Fruit fly (Drosophila melanogaster) whole organism, embryonic: ENCODE data around the gene mask.

Experiments used
- Antp ChIP-seq: fragments of 200-800 bp; sonication (Bioruptor generic); optimal IDR thresholded peaks from 3 replicates; lab custom pipeline; 2016; ENCODE audit warnings: missing biosample characterization, missing genetic modification characterization
- Atf3 ChIP-seq: fragments of 200-800 bp; sonication (Bioruptor generic); optimal IDR thresholded peaks from 3 replicates; lab custom pipeline; 2016; ENCODE audit warnings: missing biosample characterization, missing genetic modification characterization
- Awh ChIP-seq: fragments of 200-800 bp; sonication (Bioruptor generic); IDR thresholded peaks from 2 replicates; pipeline ENCODE4, ENCODE4 v1.3.6; 2022; ENCODE audit warnings: missing biosample characterization, missing genetic modification characterization
- BEAF-32 ChIP-seq: fragments of 200-800 bp; sonication (Bioruptor generic); optimal IDR thresholded peaks from 3 replicates; lab custom pipeline; 2017; ENCODE audit warnings: missing biosample characterization, missing genetic modification characterization, mild to moderate bottlenecking, moderate library complexity, missing genetic modification reagents
- CG10147 ChIP-seq: fragments of 200-800 bp; sonication (Bioruptor generic); optimal IDR thresholded peaks from 2 replicates; lab custom pipeline; 2019; ENCODE audit warnings: missing biosample characterization, mild to moderate bottlenecking, missing genetic modification characterization, moderate library complexity
- CG12236 ChIP-seq: fragments of 200-800 bp; sonication (Bioruptor generic); optimal IDR thresholded peaks from 2 replicates; lab custom pipeline; 2016; ENCODE audit warnings: missing biosample characterization, missing genetic modification characterization
- CG12744 ChIP-seq: fragments of 200-800 bp; sonication (Bioruptor generic); optimal IDR thresholded peaks from 2 replicates; lab custom pipeline; 2016; ENCODE audit warnings: missing biosample characterization, missing genetic modification characterization
- CG1529 ChIP-seq: fragments of 200-800 bp; sonication (Bioruptor generic); optimal IDR thresholded peaks from 3 replicates; lab custom pipeline; 2018; ENCODE audit warnings: missing biosample characterization, missing genetic modification characterization
- CG17829 ChIP-seq: fragments of 200-800 bp; optimal IDR thresholded peaks from 2 replicates; lab custom pipeline; 2019; ENCODE audit warnings: missing biosample characterization, mild to moderate bottlenecking, missing genetic modification characterization, moderate library complexity
- CG2116 ChIP-seq: fragments of 200-800 bp; sonication (Bioruptor generic); optimal IDR thresholded peaks from 3 replicates; lab custom pipeline; 2018; ENCODE audit warnings: missing biosample characterization, mild to moderate bottlenecking, missing genetic modification characterization
- CG2199 ChIP-seq: fragments of 200-800 bp; sonication (Bioruptor generic); IDR thresholded peaks from 3 replicates; pipeline ENCODE4 v1.3.6; 2022; ENCODE audit warnings: missing biosample characterization, missing genetic modification characterization
- CG34376 ChIP-seq: fragments of 200-800 bp; sonication (Bioruptor generic); optimal IDR thresholded peaks from 2 replicates; lab custom pipeline; 2018; ENCODE audit warnings: missing biosample characterization, mild to moderate bottlenecking, missing genetic modification characterization
- CG4404 ChIP-seq: fragments of 200-800 bp; sonication (Bioruptor generic); IDR thresholded peaks from 2 replicates; pipeline ENCODE4 v1.3.6; 2022; ENCODE audit warnings: missing biosample characterization, missing genetic modification characterization
- CG4707 ChIP-seq: fragments of 200-800 bp; sonication (Bioruptor generic); optimal IDR thresholded peaks from 2 replicates; lab custom pipeline; 2018; ENCODE audit warnings: missing biosample characterization, mild to moderate bottlenecking, missing genetic modification characterization, moderate library complexity
- CG6175 ChIP-seq: fragments of 200-800 bp; sonication (Bioruptor generic); IDR thresholded peaks from 3 replicates; pipeline ENCODE4 v1.3.6; 2022; ENCODE audit warnings: missing biosample characterization, missing genetic modification characterization
- CG7556 ChIP-seq: fragments of 200-800 bp; sonication (Bioruptor generic); optimal IDR thresholded peaks from 2 replicates; lab custom pipeline; 2017; ENCODE audit warnings: missing biosample characterization, mild to moderate bottlenecking, missing genetic modification characterization
- CG9437 ChIP-seq: fragments of 200-800 bp; sonication (Bioruptor generic); optimal IDR thresholded peaks from 2 replicates; lab custom pipeline; 2018; ENCODE audit warnings: missing biosample characterization, mild to moderate bottlenecking, missing genetic modification characterization
- CG9609 ChIP-seq: fragments of 200-800 bp; sonication (Bioruptor generic); optimal IDR thresholded peaks from 3 replicates; lab custom pipeline; 2016; ENCODE audit warnings: missing biosample characterization, missing genetic modification characterization
- CG9876 ChIP-seq: fragments of 200-800 bp; sonication (Bioruptor generic); optimal IDR thresholded peaks from 2 replicates; lab custom pipeline; 2016; ENCODE audit warnings: missing biosample characterization, missing genetic modification characterization
- Camta ChIP-seq: fragments of 200-800 bp; sonication (Bioruptor generic); optimal IDR thresholded peaks from 2 replicates; lab custom pipeline; 2016; ENCODE audit warnings: missing biosample characterization, missing genetic modification characterization
- Dip3 ChIP-seq: fragments of 200-800 bp; sonication (Bioruptor generic); optimal IDR thresholded peaks from 3 replicates; lab custom pipeline; 2016; ENCODE audit warnings: missing biosample characterization, missing genetic modification characterization
- HHEX ChIP-seq: fragments of 200-800 bp; sonication (Bioruptor generic); optimal IDR thresholded peaks from 3 replicates; lab custom pipeline; 2017; ENCODE audit warnings: missing biosample characterization, mild to moderate bottlenecking, missing genetic modification characterization, missing genetic modification reagents
- HLH3B ChIP-seq: fragments of 200-800 bp; sonication (Bioruptor generic); IDR thresholded peaks from 2 replicates; pipeline ENCODE4 v1.3.6; 2022; ENCODE audit warnings: missing biosample characterization, missing genetic modification characterization
- Hr39 ChIP-seq: fragments of >200 bp; optimal IDR thresholded peaks from 2 replicates; lab custom pipeline; 2017
- Lhr ChIP-seq: fragments of 200-800 bp; sonication (Bioruptor generic); optimal IDR thresholded peaks from 3 replicates; lab custom pipeline; 2017; ENCODE audit warnings: mild to moderate bottlenecking, missing biosample characterization, missing genetic modification reagents, missing genetic modification characterization
- Opbp ChIP-seq: fragments of 200-800 bp; sonication (Bioruptor generic); IDR thresholded peaks from 3 replicates; pipeline ENCODE4 v1.3.6; 2022; ENCODE audit warnings: missing biosample characterization, missing genetic modification characterization; ENCODE audit not compliant: partially characterized antibody
- Sin3A ChIP-seq: fragments of >200 bp; optimal IDR thresholded peaks from 2 replicates; lab custom pipeline; 2018
- Usf ChIP-seq: fragments of 200-800 bp; sonication (Bioruptor generic); optimal IDR thresholded peaks from 2 replicates; lab custom pipeline; 2017; ENCODE audit warnings: missing genotype, missing biosample characterization, missing genetic modification characterization
- YL-1 ChIP-seq: fragments of 200-800 bp; sonication (Bioruptor generic); optimal IDR thresholded peaks from 3 replicates; lab custom pipeline; 2017; ENCODE audit warnings: missing biosample characterization, mild to moderate bottlenecking, missing genetic modification characterization
- ab ChIP-seq: fragments of 200-800 bp; sonication (Bioruptor generic); optimal IDR thresholded peaks from 2 replicates; lab custom pipeline; 2016; ENCODE audit warnings: missing biosample characterization, missing genetic modification characterization
- ase ChIP-seq: fragments of 200-800 bp; sonication (Bioruptor generic); IDR thresholded peaks from 3 replicates; pipeline ENCODE4 v1.3.6; 2022; ENCODE audit warnings: missing biosample characterization, missing genetic modification characterization
- bsh ChIP-seq, 2 experiments: fragments of 200-800 bp; sonication (Bioruptor generic); optimal IDR thresholded peaks; 2 replicates each; lab custom pipeline; 2017 to 2018; ENCODE audit warnings: mild to moderate bottlenecking in 2 of 2, missing biosample characterization in 2 of 2, missing genetic modification characterization in 2 of 2, moderate library complexity in 1 of 2
- btn ChIP-seq: fragments of 200-800 bp; sonication (Bioruptor generic); optimal IDR thresholded peaks from 2 replicates; lab custom pipeline; 2016; ENCODE audit warnings: missing biosample characterization, missing genetic modification characterization
- cad ChIP-seq: fragments of >200 bp; optimal IDR thresholded peaks from 2 replicates; lab custom pipeline; 2017; ENCODE audit warnings: missing biosample characterization, missing genetic modification characterization
- cas ChIP-seq: fragments of 200-800 bp; sonication (Bioruptor generic); IDR thresholded peaks from 2 replicates; pipeline ENCODE4 v1.3.6; 2022; ENCODE audit warnings: missing biosample characterization, missing genetic modification characterization
- disco-r ChIP-seq: fragments of 200-800 bp; sonication (Bioruptor generic); optimal IDR thresholded peaks from 2 replicates; lab custom pipeline; 2016; ENCODE audit warnings: missing biosample characterization, missing genetic modification characterization
- fd102C ChIP-seq: fragments of 200-800 bp; sonication (Bioruptor generic); optimal IDR thresholded peaks from 2 replicates; lab custom pipeline; 2018; ENCODE audit warnings: missing biosample characterization, mild to moderate bottlenecking, missing genetic modification characterization, moderate library complexity
- fru ChIP-seq: fragments of >200 bp; optimal IDR thresholded peaks from 2 replicates; lab custom pipeline; 2017
- jigr1 ChIP-seq: fragments of 200-800 bp; sonication (Bioruptor generic); IDR thresholded peaks from 3 replicates; pipeline ENCODE4 v1.3.6; 2022; ENCODE audit warnings: missing biosample characterization, missing genetic modification characterization
- ken ChIP-seq: fragments of 200-800 bp; sonication (Bioruptor generic); IDR thresholded peaks from 3 replicates; pipeline ENCODE4 v1.3.6; 2022; ENCODE audit warnings: missing biosample characterization, missing genetic modification characterization
- lilli ChIP-seq: fragments of 200-800 bp; sonication (Bioruptor generic); optimal IDR thresholded peaks from 3 replicates; lab custom pipeline; 2016; ENCODE audit warnings: missing biosample characterization, missing genetic modification characterization
- nom ChIP-seq: fragments of 200-800 bp; sonication (Bioruptor generic); optimal IDR thresholded peaks from 2 replicates; lab custom pipeline; 2017; ENCODE audit warnings: missing biosample characterization, missing genetic modification characterization, mild to moderate bottlenecking, moderate library complexity, missing genetic modification reagents
- pho ChIP-seq: fragments of 200-800 bp; sonication (Bioruptor generic); optimal IDR thresholded peaks from 2 replicates; lab custom pipeline; 2016; ENCODE audit warnings: missing biosample characterization, missing genetic modification characterization
- pnt ChIP-seq: fragments of 200-800 bp; sonication (Bioruptor generic); optimal IDR thresholded peaks from 3 replicates; lab custom pipeline; 2016; ENCODE audit warnings: missing biosample characterization, missing genetic modification characterization
- pum ChIP-seq: fragments of 200-800 bp; sonication (Bioruptor generic); optimal IDR thresholded peaks from 2 replicates; lab custom pipeline; 2016; ENCODE audit warnings: missing biosample characterization, missing genetic modification characterization
- pzg ChIP-seq: fragments of 200-800 bp; sonication (Bioruptor generic); optimal IDR thresholded peaks from 3 replicates; lab custom pipeline; 2018; ENCODE audit warnings: missing biosample characterization, mild to moderate bottlenecking, missing genetic modification characterization, moderate library complexity
- sima ChIP-seq: fragments of 200-800 bp; sonication (Bioruptor generic); optimal IDR thresholded peaks from 2 replicates; lab custom pipeline; 2016; ENCODE audit warnings: missing biosample characterization, missing genetic modification characterization
- sisA ChIP-seq: fragments of 200-800 bp; sonication (Bioruptor generic); IDR thresholded peaks from 2 replicates; pipeline ENCODE4 v1.3.6; 2022; ENCODE audit warnings: missing biosample characterization, missing genetic modification characterization
- sr ChIP-seq: fragments of 200-800 bp; sonication (Bioruptor generic); IDR thresholded peaks from 3 replicates; pipeline ENCODE4 v1.3.6; 2022; ENCODE audit warnings: missing biosample characterization, missing genetic modification characterization
- ssp ChIP-seq: fragments of 200-800 bp; sonication (Bioruptor generic); IDR thresholded peaks from 2 replicates; pipeline ENCODE4 v1.3.6; 2022; ENCODE audit warnings: missing biosample characterization, missing genetic modification characterization
- stc ChIP-seq: fragments of 200-800 bp; sonication (Bioruptor generic); IDR thresholded peaks from 2 replicates; pipeline ENCODE4 v1.3.6; 2022; ENCODE audit warnings: missing biosample characterization, missing genetic modification characterization
- tio ChIP-seq: fragments of 200-800 bp; sonication (Bioruptor generic); optimal IDR thresholded peaks from 2 replicates; lab custom pipeline; 2017; ENCODE audit warnings: missing biosample characterization, missing genetic modification characterization, inconsistent platforms
- tup ChIP-seq: fragments of 200-800 bp; sonication (Bioruptor generic); optimal IDR thresholded peaks from 2 replicates; lab custom pipeline; 2016; ENCODE audit warnings: missing biosample characterization, mild to moderate bottlenecking, missing genetic modification characterization, moderate library complexity
- z ChIP-seq: fragments of 200-800 bp; sonication (Bioruptor generic); IDR thresholded peaks from 3 replicates; pipeline ENCODE4 v1.3.6; 2022; ENCODE audit warnings: missing biosample characterization, missing genetic modification characterization

Gene mask

DNA sequence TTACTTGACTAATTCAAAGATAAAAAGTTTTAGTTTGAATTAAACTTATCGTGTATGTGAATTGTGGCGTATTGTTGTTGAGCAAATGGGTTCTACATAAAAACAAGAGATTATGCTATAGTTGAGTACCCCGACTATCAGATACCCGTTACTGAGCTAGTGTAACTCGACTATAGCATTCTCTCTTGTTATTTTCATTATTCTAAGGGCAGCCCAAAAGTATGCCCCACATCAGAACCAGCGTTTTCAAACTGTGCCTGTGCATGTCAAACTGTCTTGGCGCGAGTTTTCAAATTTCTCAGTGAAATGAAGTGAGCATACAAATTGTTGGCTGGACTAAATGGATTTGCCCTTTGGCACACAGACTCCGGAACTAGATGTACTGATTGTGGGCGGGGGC lies 48.9 kb downstream of the mask start, which contains the start of gene shps (continued):
- TF ChIP-seq tup (GFP tag; lab: Kevin White, UChicago) (no peak), stc (GFP tag; lab: Robert Waterston, UW) (no peak), fd102C (GFP tag; lab: Kevin White, UChicago) (no peak), sr (no peak), pnt (GFP tag; lab: Kevin White, UChicago) (no peak), BEAF-32 (GFP tag; lab: Kevin White, UChicago) (no peak), HLH3B (GFP tag; lab: Robert Waterston, UW) (no peak), pho (GFP tag; lab: Kevin White, UChicago) (no peak), CG34376 (GFP tag; lab: Kevin White, UChicago) (no peak), Sin3A (lab: Kevin White, UChicago) (no peak), CG6175 (GFP tag; lab: Robert Waterston, UW) (0 out of 3 replicates have a peak, but pooled peaks have one; percentile 14), ab (no peak), CG7556 (no peak), CG4404 (GFP tag; lab: Robert Waterston, UW) (no peak), tio (no peak), Hr39 (no peak), CG2116 (no peak), fru (lab: Kevin White, UChicago) (no peak), disco-r (GFP tag; lab: Kevin White, UChicago) (no peak), CG17829 (tag; lab: Kevin White, UChicago) (no peak), ssp (GFP tag; lab: Robert Waterston, UW) (no peak), CG2199 (no peak), sima (no peak), pum (GFP tag; lab: Kevin White, UChicago) (no peak), z (GFP tag; lab: Robert Waterston, UW) (0 out of 3 replicates have a peak, but pooled peaks have one; percentile 30), HHEX (GFP tag; lab: Kevin White, UChicago) (no peak), Atf3 (GFP tag; lab: Kevin White, UChicago) (no peak), Dip3 (no peak), cad (GFP tag; lab: Kevin White, UChicago) (peak; percentile 96), CG4707 (no peak), YL-1 (no peak), btn (GFP tag; lab: Kevin White, UChicago) (no peak), CG12236 (no peak), CG10147 (no peak), Opbp (peak; percentile 88), CG1529 (GFP tag; lab: Kevin White, UChicago) (no peak), cas (GFP tag; lab: Robert Waterston, UW) (no peak), lilli (GFP tag; lab: Kevin White, UChicago) (no peak), Usf (GFP tag; lab: Kevin White, UChicago) (no peak), jigr1 (GFP tag; lab: Robert Waterston, UW) (no peak), Lhr (GFP tag; lab: Kevin White, UChicago) (peak; percentile 54), Awh (no peak), bsh (GFP tag; optimal IDR thresholded peaks at IDR 0.05; lab: Kevin White, UChicago) (no peak), CG9609 (no peak), nom (no peak), pzg (no peak), Camta (no peak), ase (GFP tag; lab: Robert Waterston, UW) (no peak), ken (no peak), CG9876 (GFP tag; lab: Kevin White, UChicago) (no peak), Antp (GFP tag; lab: Kevin White, UChicago) (no peak), sisA (GFP tag; lab: Robert Waterston, UW) (no peak), CG9437 (no peak), CG12744 (GFP tag; lab: Kevin White, UChicago) (no peak)
